Worm (Caenorhabditis elegans): ENCODE measurements around the gene srt-12.
"Not testable (repeated sequence)": the region's sequence is repeated elsewhere in the genome, so short reads cannot be mapped to it uniquely, and the experiment has no call there.

DNA sequence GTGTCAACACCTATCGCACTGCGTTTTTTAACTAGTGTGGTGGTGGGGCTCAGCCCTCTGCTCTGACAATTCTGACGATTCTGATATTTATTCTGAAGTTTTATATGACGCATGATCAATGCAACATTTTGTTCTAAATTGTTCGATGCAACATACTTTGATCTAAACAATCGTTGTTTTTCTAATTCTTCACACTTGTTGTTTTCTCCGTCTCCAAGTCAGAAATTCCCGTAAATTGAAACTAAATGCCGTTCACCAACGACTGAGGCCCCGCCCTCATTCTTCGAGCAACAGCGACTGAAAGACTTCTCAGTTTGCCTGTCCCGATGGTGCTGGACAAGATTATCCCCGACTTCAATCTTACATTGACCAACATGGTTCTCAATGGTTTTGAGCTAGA, 42.4 kb upstream of the srt-12 start, which contains the start of gene srt-19:
- not testable (repeated sequence) for TF ChIP-seq dao-5, him-1, W03F9.2 (tag; optimal IDR thresholded peaks at IDR 0.05)

All from whole organism, L4/young adult.